Fruit fly (Drosophila melanogaster): ENCODE measurements around the gene Nf-YA.

The Nf-YA gene

dm6 chr3L:9441907-9442479 lies at the start of gene Nf-YA, which contains the start of gene Bet3:
TSS of gene Nf-YA (minus strand) at chr3L:9442267.
TSS of gene Bet3 (minus strand) at chr3L:9442267.
- TF ChIP-seq CG4496 (GFP tag; IDR thresholded peaks at IDR 0.05) (peak; percentile 56; the same call in 1 of the 3 replicates), D1 (tag; optimal IDR thresholded peaks at IDR 0.05) (peak; percentile 88), CG15710 (tag; optimal IDR thresholded peaks at IDR 0.05) (peak; percentile 49), CG9948 (tag; optimal IDR thresholded peaks at IDR 0.05) (no peak), CG34367 (tag; optimal IDR thresholded peaks at IDR 0.05) (no peak), EcR (GFP tag; optimal IDR thresholded peaks at IDR 0.05) (no peak), fd96Ca (GFP tag; IDR thresholded peaks at IDR 0.05) (peak; percentile 54; the same call in 1 of the 3 replicates), Ets98B (GFP tag; IDR thresholded peaks at IDR 0.05) (peak; percentile 27), Snoo (tag; optimal IDR thresholded peaks at IDR 0.05) (peak; percentile 53)

dm6 chr3L:9491331-9491730 lies 49.3 kb upstream of the Nf-YA start:
- no peak for TF ChIP-seq fd96Ca (GFP tag; IDR thresholded peaks at IDR 0.05)
- no peak for TF ChIP-seq gl (tag; optimal IDR thresholded peaks at IDR 0.05)
- no peak for TF ChIP-seq CG8301 (tag; optimal IDR thresholded peaks at IDR 0.05)
- TF ChIP-seq Pif1A (GFP tag; optimal IDR thresholded peaks at IDR 0.05) = no peak
- no peak for TF ChIP-seq CG34367 (tag; optimal IDR thresholded peaks at IDR 0.05)
- TF ChIP-seq CG4496 (GFP tag; IDR thresholded peaks at IDR 0.05) = no peak
- no peak for TF ChIP-seq CG12605 (GFP tag; IDR thresholded peaks at IDR 0.05)
- TF ChIP-seq rn (GFP tag; IDR thresholded peaks at IDR 0.05) = no peak
- no peak for TF ChIP-seq CG15710 (tag; optimal IDR thresholded peaks at IDR 0.05)
- no peak for TF ChIP-seq EcR (GFP tag; optimal IDR thresholded peaks at IDR 0.05)
- no peak for TF ChIP-seq Ets98B (GFP tag; IDR thresholded peaks at IDR 0.05)
- no peak for TF ChIP-seq D1 (tag; optimal IDR thresholded peaks at IDR 0.05)
- no peak for TF ChIP-seq CG17806 (tag; optimal IDR thresholded peaks at IDR 0.05)
- TF ChIP-seq CG13204 (GFP tag; optimal IDR thresholded peaks at IDR 0.05) = no peak
- no peak for TF ChIP-seq CG10348 (GFP tag; IDR thresholded peaks at IDR 0.05)
- no peak for TF ChIP-seq Pif1B (GFP tag; optimal IDR thresholded peaks at IDR 0.05)
- TF ChIP-seq CG14655 (GFP tag; optimal IDR thresholded peaks at IDR 0.05) = no peak

DNA sequence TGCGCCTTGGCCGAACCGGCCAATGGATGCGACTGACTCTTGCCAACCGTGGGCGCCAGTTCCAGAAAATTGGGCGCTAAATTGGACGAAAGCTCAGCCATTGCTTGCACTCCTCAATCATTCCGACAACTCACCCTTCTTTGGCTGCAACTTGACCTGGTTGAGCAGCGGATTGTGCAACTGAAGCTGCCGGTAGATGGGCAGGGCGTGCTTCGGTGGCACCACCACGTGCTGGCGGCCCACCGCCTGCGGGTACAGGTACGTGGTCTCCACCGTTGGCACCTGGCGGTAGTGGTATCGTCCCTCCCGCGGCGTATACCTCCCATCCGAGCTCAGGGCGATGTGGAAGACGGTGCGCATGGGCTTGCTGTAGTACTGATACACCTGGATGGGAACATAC lies 48.4 kb upstream of the Nf-YA start:
- TF ChIP-seq CG9948 (tag; optimal IDR thresholded peaks at IDR 0.05) (no peak), Pif1A (GFP tag; optimal IDR thresholded peaks at IDR 0.05) (no peak), rn (GFP tag; IDR thresholded peaks at IDR 0.05) (no peak), gl (tag; optimal IDR thresholded peaks at IDR 0.05) (no peak), Pif1B (GFP tag; optimal IDR thresholded peaks at IDR 0.05) (no peak), CG14655 (GFP tag; optimal IDR thresholded peaks at IDR 0.05) (no peak), CG12605 (GFP tag; IDR thresholded peaks at IDR 0.05) (no peak), Snoo (tag; optimal IDR thresholded peaks at IDR 0.05) (no peak), CG8159 (tag; optimal IDR thresholded peaks at IDR 0.05) (no peak), CG15710 (tag; optimal IDR thresholded peaks at IDR 0.05) (no peak), CG13204 (GFP tag; optimal IDR thresholded peaks at IDR 0.05) (no peak), CG34367 (tag; optimal IDR thresholded peaks at IDR 0.05) (no peak), CG10348 (GFP tag; IDR thresholded peaks at IDR 0.05) (no peak), EcR (GFP tag; optimal IDR thresholded peaks at IDR 0.05) (no peak), CG8301 (tag; optimal IDR thresholded peaks at IDR 0.05) (no peak), Ets98B (GFP tag; IDR thresholded peaks at IDR 0.05) (no peak), D1 (tag; optimal IDR thresholded peaks at IDR 0.05) (no peak), CG32121 (GFP tag; IDR thresholded peaks at IDR 0.05) (no peak)

- TF ChIP-seq CG8301 (tag; optimal IDR thresholded peaks at IDR 0.05) (no peak), CG32121 (GFP tag; IDR thresholded peaks at IDR 0.05) (peak; percentile 48)
These were observed 47.6 kb upstream of the Nf-YA start for dm6 chr3L:9489627-9490026.

DNA sequence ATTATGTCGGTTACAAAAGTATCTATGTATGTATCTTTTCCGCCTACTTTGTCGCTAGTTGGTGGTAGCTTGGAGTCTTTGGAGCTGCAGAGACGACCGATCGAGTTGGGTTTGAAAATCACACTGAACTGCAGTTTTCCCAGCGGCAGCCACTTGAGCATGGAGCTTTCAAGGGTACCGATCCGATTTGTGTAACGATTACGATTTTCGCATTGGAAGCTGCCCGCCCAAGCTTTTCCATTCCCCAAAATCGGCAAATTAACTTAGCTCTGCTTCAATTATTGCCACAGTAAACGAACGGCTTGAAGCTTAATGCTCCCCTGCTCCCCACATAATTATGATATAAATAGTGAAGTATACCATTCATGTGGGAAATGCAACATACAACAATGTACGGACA lies 47.1 kb upstream of the Nf-YA start, which contains the start of gene CG32036:
Gene CG32036 (minus strand): TSS at position 101 of the 400 bp plus-strand sequence.
- peak; percentile 12; the same call in 1 of the 3 replicates for TF ChIP-seq CG4496 (GFP tag; IDR thresholded peaks at IDR 0.05)
- no peak for TF ChIP-seq CG14655 (GFP tag; optimal IDR thresholded peaks at IDR 0.05)

dm6 chr3L:9487586-9487985 lies 45.5 kb upstream of the Nf-YA start, which contains the start of gene pall:
TSS of gene pall (minus strand) at chr3L:9487790.
- TF ChIP-seq CG12605 (GFP tag; IDR thresholded peaks at IDR 0.05) (no peak), fd96Ca (GFP tag; IDR thresholded peaks at IDR 0.05) (no peak), Snoo (tag; optimal IDR thresholded peaks at IDR 0.05) (no peak), CG4496 (GFP tag; IDR thresholded peaks at IDR 0.05) (no peak), CG8301 (tag; optimal IDR thresholded peaks at IDR 0.05) (no peak), Pif1A (GFP tag; optimal IDR thresholded peaks at IDR 0.05) (no peak), CG34367 (tag; optimal IDR thresholded peaks at IDR 0.05) (no peak), CG9948 (tag; optimal IDR thresholded peaks at IDR 0.05) (no peak)

- TF ChIP-seq Pif1B (GFP tag; optimal IDR thresholded peaks at IDR 0.05) (no peak), Ets98B (GFP tag; IDR thresholded peaks at IDR 0.05) (peak; percentile 39), CG12605 (GFP tag; IDR thresholded peaks at IDR 0.05) (peak; percentile 46), CG17806 (tag; optimal IDR thresholded peaks at IDR 0.05) (peak; percentile 23), CG8159 (tag; optimal IDR thresholded peaks at IDR 0.05) (no peak), Snoo (tag; optimal IDR thresholded peaks at IDR 0.05) (peak; percentile 39)
These were observed 34.8 kb upstream of the Nf-YA start, which contains the start of the genes Uch-L5 and Jarid2 for dm6 chr3L:9476829-9477228. TSS of gene Uch-L5 (minus strand) at chr3L:9476965. TSS of gene Jarid2 (plus strand) at chr3L:9477038.

All from whole organism, pupa.